Worm (Caenorhabditis elegans) whole organism, mixed stage, embryonic: Measurements from ENCODE around the gene str-233.

Experiments used
- blmp-1 ChIP-seq: fragments of 150-350 bp; optimal IDR thresholded peaks from 2 replicates; lab custom pipeline; 2014; ENCODE audit warnings: missing biosample characterization, missing genetic modification characterization
- ceh-39 ChIP-seq: fragments of 150-350 bp; optimal IDR thresholded peaks from 2 replicates; lab custom pipeline; 2014; ENCODE audit warnings: missing biosample characterization, missing genetic modification characterization
- ceh-43 ChIP-seq: fragments of 200-800 bp; sonication (Bioruptor generic); optimal IDR thresholded peaks from 2 replicates; lab custom pipeline; 2018; ENCODE audit warnings: mild to moderate bottlenecking, missing genetic modification characterization, moderate library complexity, missing compliant biosample characterization
- ces-1 ChIP-seq: fragments of 150-350 bp; optimal IDR thresholded peaks from 2 replicates; lab custom pipeline; 2014; ENCODE audit warnings: missing biosample characterization, missing genetic modification reagents, missing genetic modification characterization
- drap-1 ChIP-seq: fragments of 200-800 bp; sonication (Bioruptor generic); optimal IDR thresholded peaks from 3 replicates; lab custom pipeline; 2018; ENCODE audit warnings: mild to moderate bottlenecking, missing genetic modification characterization, missing compliant biosample characterization
- elt-3 ChIP-seq: fragments of 150-350 bp; optimal IDR thresholded peaks from 2 replicates; lab custom pipeline; 2014; ENCODE audit warnings: missing biosample characterization, missing genetic modification characterization
- lsy-2 ChIP-seq: fragments of 150-350 bp; optimal IDR thresholded peaks from 2 replicates; lab custom pipeline; 2014; ENCODE audit warnings: missing biosample characterization, missing genetic modification characterization
- mab-5 ChIP-seq: fragments of 150-350 bp; optimal IDR thresholded peaks from 2 replicates; lab custom pipeline; 2014; ENCODE audit warnings: missing biosample characterization, missing genetic modification characterization
- nhr-12 ChIP-seq: fragments of 150-350 bp; optimal IDR thresholded peaks from 2 replicates; lab custom pipeline; 2014; ENCODE audit warnings: missing biosample characterization, missing genetic modification characterization
- nhr-237 ChIP-seq: fragments of 150-350 bp; optimal IDR thresholded peaks from 2 replicates; lab custom pipeline; 2014; ENCODE audit warnings: missing biosample characterization, missing genetic modification characterization
- nhr-28 ChIP-seq: fragments of 150-350 bp; optimal IDR thresholded peaks from 2 replicates; lab custom pipeline; 2014; ENCODE audit warnings: missing biosample characterization, missing genetic modification characterization
- pha-4 ChIP-seq: fragments of 150-350 bp; optimal IDR thresholded peaks from 2 replicates; lab custom pipeline; 2018; ENCODE audit warnings: missing biosample characterization, missing genetic modification reagents, missing genetic modification characterization
- unc-39 ChIP-seq: fragments of 150-350 bp; optimal IDR thresholded peaks from 2 replicates; lab custom pipeline; 2014; ENCODE audit warnings: missing biosample characterization, missing genetic modification characterization
- zip-8 ChIP-seq: fragments of 150-350 bp; optimal IDR thresholded peaks from 2 replicates; lab custom pipeline; 2014; ENCODE audit warnings: missing biosample characterization, missing genetic modification characterization

DNA sequence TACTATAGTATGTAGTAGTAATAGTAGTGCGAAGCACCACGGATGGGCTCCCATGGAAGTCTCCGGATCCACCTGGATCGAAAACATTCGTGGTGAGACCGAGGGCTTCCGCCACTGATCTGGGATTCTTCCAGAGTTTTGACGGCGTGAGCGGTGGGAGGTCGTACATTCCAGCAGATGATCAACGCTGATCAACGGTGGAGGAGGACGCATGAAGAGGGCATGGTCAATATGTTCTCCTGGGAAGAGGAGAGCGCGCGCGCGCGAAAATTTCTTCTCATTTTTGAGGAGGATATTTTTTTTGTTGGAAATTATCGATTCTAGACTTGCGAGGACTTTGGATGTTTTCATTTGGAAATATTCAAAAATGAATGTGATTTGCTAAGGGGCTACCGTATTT is 24.0 kb upstream of the str-233 start:
- no peak for TF ChIP-seq zip-8 (tag; lab: Kevin White, UChicago)
- no peak for TF ChIP-seq nhr-12 (tag; lab: Kevin White, UChicago)
- no peak for TF ChIP-seq elt-3 (tag; lab: Kevin White, UChicago)
- no peak for TF ChIP-seq nhr-237
- no peak for TF ChIP-seq ceh-39 (tag; lab: Kevin White, UChicago)
- TF ChIP-seq unc-39 (tag; lab: Kevin White, UChicago), result no peak
- no peak for TF ChIP-seq ces-1 (GFP tag; lab: Kevin White, UChicago)
- TF ChIP-seq blmp-1 (tag; lab: Kevin White, UChicago), result no peak
- TF ChIP-seq nhr-28 (tag; lab: Kevin White, UChicago), result no peak
- no peak for TF ChIP-seq pha-4 (tag; lab: Kevin White, UChicago)
- TF ChIP-seq ceh-43, result no peak
- no peak for TF ChIP-seq drap-1 (GFP tag; lab: Kevin White, UChicago)
- no peak for TF ChIP-seq mab-5 (tag; lab: Kevin White, UChicago)
- no peak for TF ChIP-seq lsy-2 (tag; lab: Kevin White, UChicago)
